Fruit fly (Drosophila melanogaster) whole organism, pupa: ENCODE data around the gene CG11760.

Experiments used
- CG10348 ChIP-seq: fragments of 200-800 bp; sonication (Bioruptor generic); IDR thresholded peaks from 2 replicates; pipeline ENCODE4 v1.3.6; 2022; ENCODE audit warnings: missing biosample characterization, missing genetic modification characterization
- CG12605 ChIP-seq: fragments of 200-800 bp; sonication (Bioruptor generic); IDR thresholded peaks from 2 replicates; pipeline ENCODE4 v1.3.6; 2022; ENCODE audit warnings: missing biosample characterization, missing genetic modification characterization
- CG13204 ChIP-seq: fragments of 200-800 bp; sonication (Bioruptor generic); optimal IDR thresholded peaks from 2 replicates; lab custom pipeline; 2018; ENCODE audit warnings: missing biosample characterization, mild to moderate bottlenecking, missing genetic modification characterization, moderate library complexity
- CG14655 ChIP-seq: fragments of 200-800 bp; sonication (Bioruptor generic); optimal IDR thresholded peaks from 3 replicates; lab custom pipeline; 2017; ENCODE audit warnings: mild to moderate bottlenecking, missing biosample characterization, missing genetic modification reagents, missing genetic modification characterization
- CG15710 ChIP-seq: fragments of 200-800 bp; sonication (Bioruptor generic); optimal IDR thresholded peaks from 2 replicates; lab custom pipeline; 2018; ENCODE audit warnings: missing biosample characterization, mild to moderate bottlenecking, missing genetic modification characterization, moderate library complexity
- CG17806 ChIP-seq: fragments of 200-800 bp; sonication (Bioruptor generic); optimal IDR thresholded peaks from 2 replicates; lab custom pipeline; 2018; ENCODE audit warnings: missing biosample characterization, mild to moderate bottlenecking, missing genetic modification characterization, moderate library complexity
- CG32121 ChIP-seq: fragments of 200-800 bp; sonication (Bioruptor generic); IDR thresholded peaks from 2 replicates; pipeline ENCODE4 v1.3.6; 2022; ENCODE audit warnings: missing biosample characterization, missing genetic modification characterization
- CG34367 ChIP-seq: fragments of 200-800 bp; sonication (Bioruptor generic); optimal IDR thresholded peaks from 2 replicates; lab custom pipeline; 2018; ENCODE audit warnings: missing biosample characterization, mild to moderate bottlenecking, missing genetic modification characterization
- CG4496 ChIP-seq: fragments of 200-800 bp; sonication (Bioruptor generic); IDR thresholded peaks from 3 replicates; pipeline ENCODE4 v1.3.6; 2022; ENCODE audit warnings: missing biosample characterization, missing genetic modification characterization
- CG8159 ChIP-seq: fragments of 200-800 bp; sonication (Bioruptor generic); optimal IDR thresholded peaks from 3 replicates; lab custom pipeline; 2018; ENCODE audit warnings: missing biosample characterization, mild to moderate bottlenecking, missing genetic modification characterization, moderate library complexity
- CG8301 ChIP-seq: fragments of 200-800 bp; sonication (Bioruptor generic); optimal IDR thresholded peaks from 2 replicates; lab custom pipeline; 2018; ENCODE audit warnings: missing biosample characterization, mild to moderate bottlenecking, missing genetic modification characterization
- CG9948 ChIP-seq: fragments of 200-800 bp; sonication (Bioruptor generic); optimal IDR thresholded peaks from 2 replicates; lab custom pipeline; 2018; ENCODE audit warnings: missing biosample characterization, mild to moderate bottlenecking, missing genetic modification characterization, moderate library complexity
- D1 ChIP-seq: fragments of 200-800 bp; sonication (Bioruptor generic); optimal IDR thresholded peaks from 2 replicates; lab custom pipeline; 2018; ENCODE audit warnings: missing biosample characterization, mild to moderate bottlenecking, missing genetic modification characterization, moderate library complexity
- EcR ChIP-seq: fragments of 200-800 bp; sonication (Bioruptor generic); optimal IDR thresholded peaks from 3 replicates; lab custom pipeline; 2019; ENCODE audit warnings: missing biosample characterization, missing genetic modification characterization, mild to moderate bottlenecking, moderate library complexity, missing genetic modification reagents
- Ets98B ChIP-seq: fragments of 200-800 bp; sonication (Bioruptor generic); IDR thresholded peaks from 2 replicates; pipeline ENCODE4 v1.3.6; 2022; ENCODE audit warnings: missing biosample characterization, missing genetic modification characterization
- Pif1A ChIP-seq: fragments of 200-800 bp; sonication (Bioruptor generic); optimal IDR thresholded peaks from 3 replicates; lab custom pipeline; 2016; ENCODE audit warnings: missing biosample characterization, missing genetic modification characterization
- Pif1B ChIP-seq: fragments of 200-800 bp; sonication (Bioruptor generic); optimal IDR thresholded peaks from 3 replicates; lab custom pipeline; 2016; ENCODE audit warnings: missing biosample characterization, missing genetic modification characterization
- Snoo ChIP-seq: fragments of 200-800 bp; sonication (Bioruptor generic); optimal IDR thresholded peaks from 3 replicates; lab custom pipeline; 2017; ENCODE audit warnings: missing biosample characterization, mild to moderate bottlenecking, missing genetic modification characterization, inconsistent platforms
- fd96Ca ChIP-seq: fragments of 200-800 bp; sonication (Bioruptor generic); IDR thresholded peaks from 3 replicates; pipeline ENCODE4 v1.3.6; 2022; ENCODE audit warnings: missing biosample characterization, missing genetic modification characterization
- gl ChIP-seq: fragments of 200-800 bp; sonication (Bioruptor generic); optimal IDR thresholded peaks from 2 replicates; lab custom pipeline; 2018; ENCODE audit warnings: missing biosample characterization, mild to moderate bottlenecking, missing genetic modification characterization
- rn ChIP-seq: fragments of 200-800 bp; sonication (Bioruptor generic); IDR thresholded peaks from 2 replicates; pipeline ENCODE4 v1.3.6; 2022; ENCODE audit warnings: missing biosample characterization, missing genetic modification characterization

Gene CG11760

dm6 chr3R:8686446-8686845 lies 32.6 kb upstream of the CG11760 start:
- TF ChIP-seq CG10348 (GFP tag; lab: Robert Waterston, UW) (no peak), CG14655 (GFP tag; lab: Kevin White, UChicago) (no peak), D1 (tag; lab: Kevin White, UChicago) (no peak), CG32121 (GFP tag; lab: Robert Waterston, UW) (no peak), Pif1A (no peak), CG9948 (tag; lab: Kevin White, UChicago) (no peak), Pif1B (GFP tag; lab: Kevin White, UChicago) (no peak), CG13204 (no peak), EcR (GFP tag; lab: Kevin White, UChicago) (no peak)

dm6 chr3R:8694110-8694826 lies 24.7 kb upstream of the CG11760 start:
- TF ChIP-seq CG10348 (GFP tag; lab: Robert Waterston, UW) (no peak), CG4496 (GFP tag; lab: Robert Waterston, UW) (peak; percentile 99; the same call in 2 of the 3 replicates), Ets98B (GFP tag; lab: Robert Waterston, UW) (peak; percentile 96), CG14655 (GFP tag; lab: Kevin White, UChicago) (peak; percentile 83), D1 (tag; lab: Kevin White, UChicago) (no peak), CG32121 (GFP tag; lab: Robert Waterston, UW) (peak; percentile 94; the same call in 1 of the 2 replicates), gl (tag; lab: Kevin White, UChicago) (peak; percentile 94), fd96Ca (peak; percentile 94), CG17806 (tag; lab: Kevin White, UChicago) (no peak), Pif1A (peak; percentile 92), CG12605 (GFP tag; lab: Robert Waterston, UW) (peak; percentile 99), CG8301 (tag; lab: Kevin White, UChicago) (no peak), CG15710 (tag; lab: Kevin White, UChicago) (peak; percentile 79), EcR (GFP tag; lab: Kevin White, UChicago) (no peak), Pif1B (GFP tag; lab: Kevin White, UChicago) (peak; percentile 87), Snoo (no peak), CG9948 (tag; lab: Kevin White, UChicago) (no peak), rn (GFP tag; lab: Robert Waterston, UW) (peak; percentile 84), CG34367 (tag; lab: Kevin White, UChicago) (peak; percentile 84), CG8159 (peak; percentile 85), CG13204 (peak; percentile 86)

- no peak for TF ChIP-seq CG9948 (tag; lab: Kevin White, UChicago)
- no peak for TF ChIP-seq CG8159
- no peak for TF ChIP-seq D1 (tag; lab: Kevin White, UChicago)
- TF ChIP-seq gl (tag; lab: Kevin White, UChicago): no peak
- TF ChIP-seq fd96Ca: no peak
- no peak for TF ChIP-seq Pif1B (GFP tag; lab: Kevin White, UChicago)
These were observed 21.2 kb upstream of the CG11760 start, which contains the start of gene hb for dm6 chr3R:8697772-8698259. TSS of gene hb (minus strand) at chr3R:8697822.

- no peak for TF ChIP-seq Ets98B (GFP tag; lab: Robert Waterston, UW)
- no peak for TF ChIP-seq D1 (tag; lab: Kevin White, UChicago)
- no peak for TF ChIP-seq EcR (GFP tag; lab: Kevin White, UChicago)
- TF ChIP-seq CG34367 (tag; lab: Kevin White, UChicago): no peak
- no peak for TF ChIP-seq fd96Ca
- TF ChIP-seq gl (tag; lab: Kevin White, UChicago): no peak
- TF ChIP-seq Pif1B (GFP tag; lab: Kevin White, UChicago): no peak
- TF ChIP-seq CG13204: no peak
- no peak for TF ChIP-seq CG14655 (GFP tag; lab: Kevin White, UChicago)
- TF ChIP-seq CG10348 (GFP tag; lab: Robert Waterston, UW): no peak
- no peak for TF ChIP-seq CG32121 (GFP tag; lab: Robert Waterston, UW)
- TF ChIP-seq Pif1A: no peak
- TF ChIP-seq rn (GFP tag; lab: Robert Waterston, UW): no peak
- no peak for TF ChIP-seq CG8301 (tag; lab: Kevin White, UChicago)
- TF ChIP-seq CG9948 (tag; lab: Kevin White, UChicago): no peak
- TF ChIP-seq, all 21 proteins: peak for 0
These were observed 19.8 kb upstream of the CG11760 start for dm6 chr3R:8699230-8699629.

- TF ChIP-seq Snoo (no peak), CG34367 (tag; lab: Kevin White, UChicago) (no peak), CG13204 (no peak), CG17806 (tag; lab: Kevin White, UChicago) (no peak)
- TF ChIP-seq, all 21 proteins: peak for 0
These were observed 18.3 kb upstream of the CG11760 start for dm6 chr3R:8700660-8701059.

dm6 chr3R:8701197-8701596 lies 17.8 kb upstream of the CG11760 start:
- no peak for TF ChIP-seq CG15710 (tag; lab: Kevin White, UChicago)
